Fruit fly (Drosophila melanogaster) whole organism, prepupa: Measurements from ENCODE around the gene sp3.

Experiments
- Blimp-1 ChIP-seq: fragments of 200-800 bp; sonication (Bioruptor generic); optimal IDR thresholded peaks from 3 replicates; lab custom pipeline; 2017; ENCODE audit warnings: missing biosample characterization, missing genetic modification characterization, mild to moderate bottlenecking, moderate library complexity, missing genetic modification reagents
- CG10631 ChIP-seq: fragments of 200-800 bp; sonication (Bioruptor generic); optimal IDR thresholded peaks from 2 replicates; lab custom pipeline; 2016; ENCODE audit warnings: missing biosample characterization, missing genetic modification characterization
- CG11902 ChIP-seq: fragments of 200-800 bp; sonication (Bioruptor generic); optimal IDR thresholded peaks from 3 replicates; lab custom pipeline; 2016; ENCODE audit warnings: missing biosample characterization, missing genetic modification characterization
- CG1621 ChIP-seq: fragments of 200-800 bp; sonication (Bioruptor generic); optimal IDR thresholded peaks from 3 replicates; lab custom pipeline; 2018; ENCODE audit warnings: missing biosample characterization, mild to moderate bottlenecking, missing genetic modification characterization
- CG16779 ChIP-seq: fragments of 200-800 bp; sonication (Bioruptor generic); optimal IDR thresholded peaks from 3 replicates; lab custom pipeline; 2017; ENCODE audit warnings: missing biosample characterization, mild to moderate bottlenecking, missing genetic modification characterization
- CG3032 ChIP-seq: fragments of 200-800 bp; optimal IDR thresholded peaks from 2 replicates; lab custom pipeline; 2019; ENCODE audit warnings: missing biosample characterization, mild to moderate bottlenecking, missing genetic modification characterization, moderate library complexity
- CG32006 ChIP-seq: fragments of 200-800 bp; sonication (Bioruptor generic); optimal IDR thresholded peaks from 3 replicates; lab custom pipeline; 2017; ENCODE audit warnings: missing biosample characterization, mild to moderate bottlenecking, missing genetic modification characterization
- CG34406 ChIP-seq: fragments of 200-800 bp; sonication (Bioruptor generic); optimal IDR thresholded peaks from 3 replicates; lab custom pipeline; 2016; ENCODE audit warnings: missing biosample characterization, missing genetic modification characterization
- CG3919 ChIP-seq: fragments of 200-800 bp; sonication (Bioruptor generic); optimal IDR thresholded peaks from 3 replicates; lab custom pipeline; 2016; ENCODE audit warnings: missing biosample characterization, missing genetic modification characterization
- CG4318 ChIP-seq: fragments of 200-800 bp; sonication (Bioruptor generic); optimal IDR thresholded peaks from 3 replicates; lab custom pipeline; 2017; ENCODE audit warnings: missing biosample characterization, mild to moderate bottlenecking, missing genetic modification characterization
- CG6163 ChIP-seq: fragments of 200-800 bp; sonication (Bioruptor generic); IDR thresholded peaks from 3 replicates; pipeline ENCODE4 v1.3.6; 2022; ENCODE audit warnings: missing biosample characterization, missing genetic modification characterization
- CG6792 ChIP-seq: fragments of 200-800 bp; sonication (Bioruptor generic); optimal IDR thresholded peaks from 3 replicates; lab custom pipeline; 2016; ENCODE audit warnings: missing biosample characterization, missing genetic modification characterization
- CG6808 ChIP-seq: fragments of 200-800 bp; sonication (Bioruptor generic); optimal IDR thresholded peaks from 3 replicates; lab custom pipeline; 2017; ENCODE audit warnings: missing biosample characterization, missing genetic modification characterization, mild to moderate bottlenecking, moderate library complexity, missing genetic modification reagents
- CG6854 ChIP-seq: fragments of 200-800 bp; sonication (Bioruptor generic); optimal IDR thresholded peaks from 2 replicates; lab custom pipeline; 2017; ENCODE audit warnings: missing biosample characterization, mild to moderate bottlenecking, missing genetic modification characterization
- CG7368 ChIP-seq: fragments of 200-800 bp; sonication (Bioruptor generic); optimal IDR thresholded peaks from 3 replicates; lab custom pipeline; 2016; ENCODE audit warnings: missing biosample characterization, missing genetic modification characterization
- CG8119 ChIP-seq: fragments of 200-800 bp; sonication (Bioruptor generic); IDR thresholded peaks from 3 replicates; pipeline ENCODE4 v1.3.6; 2022; ENCODE audit warnings: missing biosample characterization, missing genetic modification characterization
- Eip75B ChIP-seq: fragments of 200-800 bp; sonication (Bioruptor generic); optimal IDR thresholded peaks from 3 replicates; lab custom pipeline; 2016; ENCODE audit warnings: missing biosample characterization, missing genetic modification characterization
- Eip78C ChIP-seq: fragments of 200-800 bp; sonication (Bioruptor generic); peaks from one replicate; lab custom pipeline; 2016; ENCODE audit warnings: missing biosample characterization, missing genetic modification characterization
- Eip93F ChIP-seq: fragments of 200-800 bp; sonication (Bioruptor generic); optimal IDR thresholded peaks from 2 replicates; lab custom pipeline; 2016; ENCODE audit warnings: missing biosample characterization, mild to moderate bottlenecking, missing genetic modification characterization
- Ets21C ChIP-seq: fragments of 200-800 bp; sonication (Bioruptor generic); optimal IDR thresholded peaks from 3 replicates; lab custom pipeline; 2016; ENCODE audit warnings: missing biosample characterization, missing genetic modification characterization
- Gug ChIP-seq: fragments of 200-800 bp; sonication (Bioruptor generic); IDR thresholded peaks from 2 replicates; pipeline ENCODE4 v1.3.6; 2022; ENCODE audit warnings: missing biosample characterization, missing genetic modification characterization
- Hr38 ChIP-seq: sonication (Bioruptor generic); optimal IDR thresholded peaks from 2 replicates; lab custom pipeline; 2016; ENCODE audit warnings: missing biosample characterization, missing genetic modification characterization
- Hr39 ChIP-seq: fragments of 200-800 bp; sonication (Bioruptor generic); optimal IDR thresholded peaks from 2 replicates; lab custom pipeline; 2016; ENCODE audit warnings: missing biosample characterization, missing genetic modification characterization
- Hr4 ChIP-seq: fragments of 200-800 bp; sonication (Bioruptor generic); optimal IDR thresholded peaks from 3 replicates; lab custom pipeline; 2016; ENCODE audit warnings: missing biosample characterization, missing genetic modification characterization
- Lpt ChIP-seq: fragments of 200-800 bp; sonication (Bioruptor generic); optimal IDR thresholded peaks from 3 replicates; lab custom pipeline; 2016; ENCODE audit warnings: missing biosample characterization, missing genetic modification characterization
- Met ChIP-seq: fragments of 200-800 bp; sonication (Bioruptor generic); optimal IDR thresholded peaks from 3 replicates; lab custom pipeline; 2016; ENCODE audit warnings: missing biosample characterization, missing genetic modification characterization
- Smox ChIP-seq: fragments of 200-800 bp; sonication (Bioruptor generic); optimal IDR thresholded peaks from 3 replicates; lab custom pipeline; 2016; ENCODE audit warnings: missing biosample characterization, missing genetic modification characterization
- Sox102F ChIP-seq: fragments of 200-800 bp; sonication (Bioruptor generic); optimal IDR thresholded peaks from 2 replicates; lab custom pipeline; 2016; ENCODE audit warnings: missing biosample characterization, mild to moderate bottlenecking, missing genetic modification characterization
- Sox15 ChIP-seq: fragments of 200-800 bp; sonication (Bioruptor generic); optimal IDR thresholded peaks from 3 replicates; lab custom pipeline; 2016; ENCODE audit warnings: missing biosample characterization, missing genetic modification characterization
- achi ChIP-seq: fragments of 200-800 bp; sonication (Bioruptor generic); optimal IDR thresholded peaks from 3 replicates; lab custom pipeline; 2016; ENCODE audit warnings: missing biosample characterization, missing genetic modification characterization
- acj6 ChIP-seq: fragments of 200-800 bp; sonication (Bioruptor generic); optimal IDR thresholded peaks from 3 replicates; lab custom pipeline; 2016; ENCODE audit warnings: missing biosample characterization, missing genetic modification characterization
- cyc ChIP-seq: fragments of 200-800 bp; sonication (Bioruptor generic); optimal IDR thresholded peaks from 3 replicates; lab custom pipeline; 2016; ENCODE audit warnings: missing biosample characterization, missing genetic modification characterization
- dsx ChIP-seq: fragments of 200-800 bp; optimal IDR thresholded peaks from 3 replicates; lab custom pipeline; 2019; ENCODE audit warnings: missing biosample characterization, mild to moderate bottlenecking, missing genetic modification characterization, moderate library complexity; ENCODE audit not compliant: poor library complexity, severe bottlenecking
- esn ChIP-seq: fragments of 200-800 bp; sonication (Bioruptor generic); optimal IDR thresholded peaks from 2 replicates; lab custom pipeline; 2016; ENCODE audit warnings: missing biosample characterization, mild to moderate bottlenecking, missing genetic modification characterization, moderate library complexity
- fd59A ChIP-seq: fragments of 200-800 bp; sonication (Bioruptor generic); optimal IDR thresholded peaks from 2 replicates; lab custom pipeline; 2017; ENCODE audit warnings: missing biosample characterization, mild to moderate bottlenecking, missing genetic modification characterization, missing genetic modification reagents
- fd85E ChIP-seq: fragments of 200-800 bp; sonication (Bioruptor generic); optimal IDR thresholded peaks from 3 replicates; lab custom pipeline; 2016; ENCODE audit warnings: missing biosample characterization, missing genetic modification characterization
- lz ChIP-seq: fragments of 200-800 bp; sonication (Bioruptor generic); optimal IDR thresholded peaks from 3 replicates; lab custom pipeline; 2016; ENCODE audit warnings: missing biosample characterization, missing genetic modification characterization
- topi ChIP-seq: fragments of 200-800 bp; sonication (Bioruptor generic); optimal IDR thresholded peaks from 3 replicates; lab custom pipeline; 2016; ENCODE audit warnings: missing biosample characterization, missing genetic modification characterization
- vri ChIP-seq: fragments of 200-800 bp; sonication (Bioruptor generic); optimal IDR thresholded peaks from 3 replicates; lab custom pipeline; 2016; ENCODE audit warnings: missing biosample characterization, mild to moderate bottlenecking, missing genetic modification characterization

The sp3 gene

dm6 chr3R:21544107-21544506 lies 23.4 kb downstream of the sp3 start:
- TF ChIP-seq Gug (no peak), CG10631 (no peak), vri (GFP tag; lab: Kevin White, UChicago) (no peak), CG16779 (tag; lab: Kevin White, UChicago) (no peak), Eip78C (GFP tag; lab: Kevin White, UChicago) (no peak)

dm6 chr3R:21548956-21549355 lies 28.2 kb downstream of the sp3 start:
- no peak for TF ChIP-seq CG16779 (tag; lab: Kevin White, UChicago)
- TF ChIP-seq Met, result no peak
- no peak for TF ChIP-seq Blimp-1
- no peak for TF ChIP-seq cyc (GFP tag; lab: Kevin White, UChicago)
- TF ChIP-seq Gug, result no peak
- TF ChIP-seq CG6854 (GFP tag; lab: Kevin White, UChicago), result no peak
- TF ChIP-seq CG1621 (tag; lab: Kevin White, UChicago), result no peak
- TF ChIP-seq Hr39 (GFP tag; lab: Kevin White, UChicago), result no peak
- TF ChIP-seq esn (GFP tag; lab: Kevin White, UChicago), result no peak
- TF ChIP-seq Smox (GFP tag; lab: Kevin White, UChicago), result no peak

dm6 chr3R:21551565-21551964 lies 30.8 kb downstream of the sp3 start:
- no peak for TF ChIP-seq Sox102F (GFP tag; lab: Kevin White, UChicago)
- no peak for TF ChIP-seq fd59A (GFP tag; lab: Kevin White, UChicago)
- TF ChIP-seq CG7368, result no peak
- TF ChIP-seq CG6808 (GFP tag; lab: Kevin White, UChicago), result no peak
- TF ChIP-seq topi (GFP tag; lab: Kevin White, UChicago), result no peak
- no peak for TF ChIP-seq Eip75B (GFP tag; lab: Kevin White, UChicago)
- no peak for TF ChIP-seq CG6163 (GFP tag; lab: Robert Waterston, UW)
- TF ChIP-seq CG10631, result no peak

- no peak for TF ChIP-seq CG11902 (GFP tag; lab: Kevin White, UChicago)
- no peak for TF ChIP-seq Eip93F (GFP tag; lab: Kevin White, UChicago)
- TF ChIP-seq Hr39 (GFP tag; lab: Kevin White, UChicago), result no peak
- no peak for TF ChIP-seq Gug
- no peak for TF ChIP-seq CG34406
- TF ChIP-seq CG4318 (GFP tag; lab: Kevin White, UChicago), result no peak
- no peak for TF ChIP-seq Sox15 (GFP tag; lab: Kevin White, UChicago)
- no peak for TF ChIP-seq Eip75B (GFP tag; lab: Kevin White, UChicago)
- TF ChIP-seq esn (GFP tag; lab: Kevin White, UChicago), result no peak
- no peak for TF ChIP-seq CG6163 (GFP tag; lab: Robert Waterston, UW)
- no peak for TF ChIP-seq Lpt (GFP tag; lab: Kevin White, UChicago)
- TF ChIP-seq Hr38 (GFP tag; lab: Kevin White, UChicago), result no peak
- TF ChIP-seq Ets21C, result no peak
- no peak for TF ChIP-seq CG3919 (GFP tag; lab: Kevin White, UChicago)
- TF ChIP-seq cyc (GFP tag; lab: Kevin White, UChicago), result no peak
- TF ChIP-seq dsx (GFP tag; lab: Kevin White, UChicago), result no peak
- no peak for TF ChIP-seq Eip78C (GFP tag; lab: Kevin White, UChicago)
- TF ChIP-seq CG8119 (GFP tag; lab: Robert Waterston, UW), result no peak
- TF ChIP-seq CG3032 (tag; lab: Kevin White, UChicago), result no peak
These were observed 36.3 kb downstream of the sp3 start, which contains the start of gene slou for dm6 chr3R:21557052-21557451. Gene slou (minus strand): TSS chr3R:21557182.

dm6 chr3R:21557884-21558283 lies 37.2 kb downstream of the sp3 start:
- TF ChIP-seq lz (GFP tag; lab: Kevin White, UChicago) (no peak), fd59A (GFP tag; lab: Kevin White, UChicago) (no peak), Hr39 (GFP tag; lab: Kevin White, UChicago) (no peak), CG6792 (no peak), CG3919 (GFP tag; lab: Kevin White, UChicago) (no peak), Eip93F (GFP tag; lab: Kevin White, UChicago) (no peak), acj6 (GFP tag; lab: Kevin White, UChicago) (no peak), CG16779 (tag; lab: Kevin White, UChicago) (no peak), CG32006 (GFP tag; lab: Kevin White, UChicago) (no peak), achi (GFP tag; lab: Kevin White, UChicago) (no peak), CG6808 (GFP tag; lab: Kevin White, UChicago) (no peak), Blimp-1 (no peak), CG3032 (tag; lab: Kevin White, UChicago) (no peak), Hr4 (GFP tag; lab: Kevin White, UChicago) (no peak), fd85E (GFP tag; lab: Kevin White, UChicago) (no peak), CG8119 (GFP tag; lab: Robert Waterston, UW) (no peak)
